Comparison of ENCODE assay signal across 2 fruit fly cellular contexts in the genomic region with DNA sequence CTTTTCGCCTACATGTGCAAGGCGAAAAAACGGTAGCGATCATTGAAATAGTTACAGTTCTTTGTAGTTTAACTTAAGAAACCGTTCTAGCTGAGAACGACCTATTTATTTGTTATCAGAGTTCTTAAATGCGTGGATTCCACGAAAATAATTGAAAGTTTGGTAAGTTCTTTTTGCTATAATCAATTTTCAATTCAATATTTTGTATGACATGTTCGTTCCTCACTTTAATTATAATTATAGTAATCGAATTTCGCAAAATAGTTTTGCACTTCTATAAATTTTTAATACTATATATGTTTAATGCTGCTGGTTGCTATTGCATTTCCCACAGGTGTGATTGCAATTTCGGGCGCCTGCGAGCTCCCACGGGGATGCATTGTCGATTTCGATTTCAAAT.
TF ChIP-seq lines count a peak whose summit lies in the region.

No protein-coding gene starts in this region.

TF ChIP-seq in whole organism, prepupa, 60 proteins besides CTCF, POLR2A, EP300 and RAD21 (continued from another document):
- no peak for TF ChIP-seq vri (GFP tag; optimal IDR thresholded peaks at IDR 0.05; lab: Kevin White, UChicago)
- TF ChIP-seq acj6 (GFP tag; optimal IDR thresholded peaks at IDR 0.05; lab: Kevin White, UChicago): peak; percentile 44
- TF ChIP-seq dsx (GFP tag; optimal IDR thresholded peaks at IDR 0.05; lab: Kevin White, UChicago; ENCODE audit: poor library complexity, severe bottlenecking): peak; percentile 55
- 0 out of 3 replicates have a peak, but pooled peaks have one; percentile 12 for TF ChIP-seq CG6163 (GFP tag; IDR thresholded peaks at IDR 0.05; lab: Robert Waterston, UW)
- peak; percentile 55 for TF ChIP-seq CG10631 (GFP tag; optimal IDR thresholded peaks at IDR 0.05; lab: Kevin White, UChicago)
- peak; percentile 63 for TF ChIP-seq OdsH (GFP tag; optimal IDR thresholded peaks at IDR 0.05; lab: Kevin White, UChicago)
- peak; percentile 46 for TF ChIP-seq CG11762 (GFP tag; optimal IDR thresholded peaks at IDR 0.05; lab: Kevin White, UChicago; ENCODE audit: insufficient read depth)
- TF ChIP-seq CG31627 (GFP tag; optimal IDR thresholded peaks at IDR 0.05; lab: Kevin White, UChicago): peak; percentile 31
- peak; percentile 48 for TF ChIP-seq Met (GFP tag; optimal IDR thresholded peaks at IDR 0.05; lab: Kevin White, UChicago)
- peak; percentile 53 for TF ChIP-seq Sox102F (GFP tag; optimal IDR thresholded peaks at IDR 0.05; lab: Kevin White, UChicago)
- peak; percentile 74 for TF ChIP-seq CG15336 (GFP tag; IDR thresholded peaks at IDR 0.05; lab: Robert Waterston, UW)
- peak; percentile 38 for TF ChIP-seq CG6808 (GFP tag; optimal IDR thresholded peaks at IDR 0.05; lab: Kevin White, UChicago)
- no peak for TF ChIP-seq Blimp-1 (GFP tag; optimal IDR thresholded peaks at IDR 0.05; lab: Kevin White, UChicago)
- peak; percentile 83 for TF ChIP-seq CG32006 (GFP tag; optimal IDR thresholded peaks at IDR 0.05; lab: Kevin White, UChicago)
- no peak for TF ChIP-seq dac (GFP tag; optimal IDR thresholded peaks at IDR 0.05; lab: Kevin White, UChicago)
- TF ChIP-seq Ets21C (GFP tag; optimal IDR thresholded peaks at IDR 0.05; lab: Kevin White, UChicago): no peak
- peak; percentile 38 for TF ChIP-seq CG6792 (GFP tag; optimal IDR thresholded peaks at IDR 0.05; lab: Kevin White, UChicago)
- TF ChIP-seq Ets96B (tag; optimal IDR thresholded peaks at IDR 0.05; lab: Kevin White, UChicago): peak; percentile 51
- TF ChIP-seq fd85E (GFP tag; optimal IDR thresholded peaks at IDR 0.05; lab: Kevin White, UChicago): no peak
- TF ChIP-seq CG8632 (GFP tag; optimal IDR thresholded peaks at IDR 0.05; lab: Kevin White, UChicago): peak; percentile 30
- TF ChIP-seq CG8119 (GFP tag; IDR thresholded peaks at IDR 0.05; lab: Robert Waterston, UW): peak; percentile 73; the same call in 2 of the 3 replicates
- no peak for TF ChIP-seq CG7368 (GFP tag; optimal IDR thresholded peaks at IDR 0.05; lab: Kevin White, UChicago)
- peak; percentile 28 for TF ChIP-seq cyc (GFP tag; optimal IDR thresholded peaks at IDR 0.05; lab: Kevin White, UChicago)
- TF ChIP-seq Smox (GFP tag; optimal IDR thresholded peaks at IDR 0.05; lab: Kevin White, UChicago): peak; percentile 51
- peak in 1 of 2 experiments; percentile 70 for TF ChIP-seq salr (GFP tag; optimal IDR thresholded peaks at IDR 0.05; lab: Kevin White, UChicago)
- TF ChIP-seq topi (GFP tag; optimal IDR thresholded peaks at IDR 0.05; lab: Kevin White, UChicago): peak; percentile 45
- TF ChIP-seq CG6276 (GFP tag; optimal IDR thresholded peaks at IDR 0.05; lab: Kevin White, UChicago): peak; percentile 69
- peak; percentile 35 for TF ChIP-seq achi (GFP tag; optimal IDR thresholded peaks at IDR 0.05; lab: Kevin White, UChicago)
- TF ChIP-seq Gug (GFP tag; IDR thresholded peaks at IDR 0.05; lab: Robert Waterston, UW): no peak
- peak; percentile 34 for TF ChIP-seq Eip75B (GFP tag; optimal IDR thresholded peaks at IDR 0.05; lab: Kevin White, UChicago)
- TF ChIP-seq svp (GFP tag; lab: Kevin White, UChicago): peak; percentile 79
- no peak for TF ChIP-seq CG9139 (GFP tag; optimal IDR thresholded peaks at IDR 0.05; lab: Kevin White, UChicago)
- peak; percentile 61 for TF ChIP-seq CG4318 (GFP tag; optimal IDR thresholded peaks at IDR 0.05; lab: Kevin White, UChicago)
- TF ChIP-seq lz (GFP tag; optimal IDR thresholded peaks at IDR 0.05; lab: Kevin White, UChicago): peak; percentile 40
- no peak for TF ChIP-seq fkh (GFP tag; optimal IDR thresholded peaks at IDR 0.05; lab: Kevin White, UChicago)
- TF ChIP-seq esn (GFP tag; optimal IDR thresholded peaks at IDR 0.05; lab: Kevin White, UChicago): peak; percentile 59
- peak; percentile 23 for TF ChIP-seq Hr39 (GFP tag; optimal IDR thresholded peaks at IDR 0.05; lab: Kevin White, UChicago)
TF ChIP-seq in whole organism, prepupa: peak in this region for 42.

TF ChIP-seq in whole organism, wandering third instar larva, 38 proteins besides CTCF, POLR2A, EP300 and RAD21 (continued from another document):
- no peak for TF ChIP-seq jim (GFP tag; optimal IDR thresholded peaks at IDR 0.05; lab: Kevin White, UChicago)
- TF ChIP-seq dsf (GFP tag; optimal IDR thresholded peaks at IDR 0.05; lab: Kevin White, UChicago; ENCODE audit: borderline replicate concordance): no peak
- TF ChIP-seq Rel (GFP tag; optimal IDR thresholded peaks at IDR 0.05; lab: Kevin White, UChicago): no peak
- TF ChIP-seq Rel (tag; optimal IDR thresholded peaks at IDR 0.05; lab: Kevin White, UChicago): no peak
- no peak for TF ChIP-seq Mio (GFP tag; optimal IDR thresholded peaks at IDR 0.05; lab: Kevin White, UChicago)
- peak; percentile 25 for TF ChIP-seq h (GFP tag; optimal IDR thresholded peaks at IDR 0.05; lab: Kevin White, UChicago)
- TF ChIP-seq Dfd (GFP tag; optimal IDR thresholded peaks at IDR 0.05; lab: Kevin White, UChicago): no peak
- TF ChIP-seq fru (GFP tag; optimal IDR thresholded peaks at IDR 0.05; lab: Kevin White, UChicago): peak; percentile 28
